Fruit fly (Drosophila melanogaster) whole organism, embryonic: ENCODE measurements around the gene CG9795.

Source experiments
- CG10209 ChIP-seq: fragments of 200-800 bp; sonication (Bioruptor generic); optimal IDR thresholded peaks from 3 replicates; lab custom pipeline; 2017; ENCODE audit warnings: missing biosample characterization, mild to moderate bottlenecking, missing genetic modification characterization, missing genetic modification reagents
- CG10462 ChIP-seq: fragments of 200-800 bp; sonication (Bioruptor generic); optimal IDR thresholded peaks from 2 replicates; lab custom pipeline; 2016; ENCODE audit warnings: missing biosample characterization, missing genetic modification characterization
- CG10543 ChIP-seq: fragments of 200-800 bp; sonication (Bioruptor generic); optimal IDR thresholded peaks from 3 replicates; lab custom pipeline; 2017; ENCODE audit warnings: missing biosample characterization, mild to moderate bottlenecking, missing genetic modification characterization, moderate library complexity
- CG10565 ChIP-seq: fragments of 200-800 bp; sonication (Bioruptor generic); optimal IDR thresholded peaks from 3 replicates; lab custom pipeline; 2016; ENCODE audit warnings: missing biosample characterization, mild to moderate bottlenecking, missing genetic modification characterization
- CG11723 ChIP-seq: fragments of 200-800 bp; sonication (Bioruptor generic); optimal IDR thresholded peaks from 2 replicates; lab custom pipeline; 2017; ENCODE audit warnings: missing biosample characterization, mild to moderate bottlenecking, missing genetic modification characterization
- CG12071 ChIP-seq: fragments of 200-800 bp; sonication (Bioruptor generic); optimal IDR thresholded peaks from 3 replicates; lab custom pipeline; 2018; ENCODE audit warnings: missing biosample characterization, mild to moderate bottlenecking, missing genetic modification characterization
- CG13123 ChIP-seq: fragments of 200-800 bp; sonication (Bioruptor generic); optimal IDR thresholded peaks from 2 replicates; lab custom pipeline; 2016; ENCODE audit warnings: missing biosample characterization, missing genetic modification characterization
- CG13296 ChIP-seq: fragments of 200-800 bp; sonication (Bioruptor generic); optimal IDR thresholded peaks from 3 replicates; lab custom pipeline; 2018; ENCODE audit warnings: missing biosample characterization, mild to moderate bottlenecking, missing genetic modification characterization
- CG13775 ChIP-seq: fragments of 200-800 bp; sonication (Bioruptor generic); optimal IDR thresholded peaks from 3 replicates; lab custom pipeline; 2017; ENCODE audit warnings: missing biosample characterization, mild to moderate bottlenecking, missing genetic modification characterization
- CG14014 ChIP-seq: fragments of 200-800 bp; sonication (Bioruptor generic); IDR thresholded peaks from 2 replicates; pipeline ENCODE4 v1.3.6; 2022; ENCODE audit warnings: missing biosample characterization, missing genetic modification characterization
- CG17385 ChIP-seq: fragments of 200-800 bp; sonication (Bioruptor generic); optimal IDR thresholded peaks from 3 replicates; lab custom pipeline; 2018; ENCODE audit warnings: missing biosample characterization, mild to moderate bottlenecking, missing genetic modification characterization
- CG17912 ChIP-seq: fragments of 200-800 bp; sonication (Bioruptor generic); optimal IDR thresholded peaks from 2 replicates; lab custom pipeline; 2018; ENCODE audit warnings: missing biosample characterization, mild to moderate bottlenecking, missing genetic modification characterization
- CG2116 ChIP-seq: fragments of 200-800 bp; sonication (Bioruptor generic); optimal IDR thresholded peaks from 3 replicates; lab custom pipeline; 2018; ENCODE audit warnings: missing biosample characterization, mild to moderate bottlenecking, missing genetic modification characterization
- CG4282 ChIP-seq: fragments of 200-800 bp; sonication (Bioruptor generic); optimal IDR thresholded peaks from 2 replicates; lab custom pipeline; 2016; ENCODE audit warnings: missing biosample characterization, missing genetic modification characterization
- CG4360 ChIP-seq: fragments of 200-800 bp; sonication (Bioruptor generic); IDR thresholded peaks from 2 replicates; pipeline ENCODE4 v1.3.6; 2022; ENCODE audit warnings: missing biosample characterization, missing genetic modification characterization
- CG6272 ChIP-seq: fragments of 200-800 bp; sonication (Bioruptor generic); IDR thresholded peaks from 2 replicates; pipeline ENCODE4 v1.3.6; 2022; ENCODE audit warnings: missing biosample characterization, missing genetic modification characterization
- CG6765 ChIP-seq: fragments of 200-800 bp; sonication (Bioruptor generic); optimal IDR thresholded peaks from 3 replicates; lab custom pipeline; 2017; ENCODE audit warnings: missing biosample characterization, mild to moderate bottlenecking, missing genetic modification characterization
- CG7271 ChIP-seq: fragments of 200-800 bp; sonication (Bioruptor generic); optimal IDR thresholded peaks from 2 replicates; lab custom pipeline; 2018; ENCODE audit warnings: missing biosample characterization, mild to moderate bottlenecking, missing genetic modification characterization, moderate library complexity
- CG7556 ChIP-seq: fragments of 200-800 bp; sonication (Bioruptor generic); optimal IDR thresholded peaks from 2 replicates; lab custom pipeline; 2017; ENCODE audit warnings: missing biosample characterization, mild to moderate bottlenecking, missing genetic modification characterization
- CG7928 ChIP-seq: fragments of 200-800 bp; sonication (Bioruptor generic); optimal IDR thresholded peaks from 2 replicates; lab custom pipeline; 2017; ENCODE audit warnings: missing biosample characterization, mild to moderate bottlenecking, missing genetic modification characterization
- CG9609 ChIP-seq: fragments of 200-800 bp; sonication (Bioruptor generic); optimal IDR thresholded peaks from 3 replicates; lab custom pipeline; 2016; ENCODE audit warnings: missing biosample characterization, missing genetic modification characterization
- CG9932 ChIP-seq: fragments of 200-800 bp; sonication (Bioruptor generic); IDR thresholded peaks from 2 replicates; pipeline ENCODE4 v1.3.6; 2022; ENCODE audit warnings: missing biosample characterization, missing genetic modification characterization
- H15 ChIP-seq: fragments of 200-800 bp; sonication (Bioruptor generic); IDR thresholded peaks from 3 replicates; pipeline ENCODE4 v1.3.6; 2022; ENCODE audit warnings: missing biosample characterization, missing genetic modification characterization
- HLH54F ChIP-seq: fragments of 200-800 bp; sonication (Bioruptor generic); optimal IDR thresholded peaks from 3 replicates; lab custom pipeline; 2016; ENCODE audit warnings: missing biosample characterization, missing genetic modification characterization
- Lim3 ChIP-seq: fragments of 200-800 bp; sonication (Bioruptor generic); IDR thresholded peaks from 2 replicates; pipeline ENCODE4 v1.3.6; 2022; ENCODE audit warnings: missing biosample characterization, missing genetic modification characterization
- Mad ChIP-seq: fragments of 200-800 bp; sonication (Bioruptor generic); optimal IDR thresholded peaks from 2 replicates; lab custom pipeline; 2016; ENCODE audit warnings: missing biosample characterization, missing genetic modification characterization
- Poxn ChIP-seq: fragments of 200-800 bp; sonication (Bioruptor generic); IDR thresholded peaks from 2 replicates; pipeline ENCODE4 v1.3.6; 2022; ENCODE audit warnings: missing biosample characterization, missing genetic modification characterization
- Side ChIP-seq: fragments of 200-800 bp; sonication (Bioruptor generic); optimal IDR thresholded peaks from 2 replicates; lab custom pipeline; 2016; ENCODE audit warnings: missing biosample characterization, missing genetic modification characterization
- Trl ChIP-seq, 3 experiments: fragments of >200 bp in 2 of 3; fragments of 200-800 bp in 1 of 3; sonication (Bioruptor generic) in 1 of 3; optimal IDR thresholded peaks; 2 replicates in 1 of 3; 3 replicates in 2 of 3; lab custom pipeline; 2016 to 2017; ENCODE audit warnings: missing biosample characterization in 1 of 3, missing genetic modification characterization in 1 of 3
- corto ChIP-seq: fragments of 200-800 bp; sonication (Bioruptor generic); optimal IDR thresholded peaks from 2 replicates; lab custom pipeline; 2016; ENCODE audit warnings: missing biosample characterization, mild to moderate bottlenecking, missing genetic modification characterization, moderate library complexity
- crol ChIP-seq: fragments of 200-800 bp; sonication (Bioruptor generic); IDR thresholded peaks from 2 replicates; pipeline ENCODE4 v1.3.6; 2022; ENCODE audit warnings: missing biosample characterization, missing genetic modification characterization
- emc ChIP-seq: fragments of 200-800 bp; sonication (Bioruptor generic); optimal IDR thresholded peaks from 2 replicates; lab custom pipeline; 2016; ENCODE audit warnings: missing biosample characterization, missing genetic modification characterization
- en ChIP-seq: fragments of 200-800 bp; sonication (Bioruptor generic); optimal IDR thresholded peaks from 2 replicates; lab custom pipeline; 2016; ENCODE audit warnings: missing biosample characterization, missing genetic modification characterization
- grn ChIP-seq: fragments of 200-800 bp; sonication (Bioruptor generic); optimal IDR thresholded peaks from 3 replicates; lab custom pipeline; 2017; ENCODE audit warnings: missing biosample characterization, missing genetic modification characterization
- gt ChIP-seq: fragments of 200-800 bp; sonication (Bioruptor generic); IDR thresholded peaks from 2 replicates; pipeline ENCODE4 v1.3.6; 2022; ENCODE audit warnings: missing biosample characterization, missing genetic modification characterization
- ind ChIP-seq: fragments of 200-800 bp; sonication (Bioruptor generic); optimal IDR thresholded peaks from 3 replicates; lab custom pipeline; 2016; ENCODE audit warnings: missing biosample characterization, missing genetic modification characterization
- inv ChIP-seq: fragments of 200-800 bp; sonication (Bioruptor generic); IDR thresholded peaks from 2 replicates; pipeline ENCODE4 v1.3.6; 2022; ENCODE audit warnings: missing biosample characterization, missing genetic modification characterization; ENCODE audit not compliant: partially characterized antibody
- lbe ChIP-seq: fragments of 200-800 bp; sonication (Bioruptor generic); optimal IDR thresholded peaks from 2 replicates; lab custom pipeline; 2016; ENCODE audit warnings: missing biosample characterization, mild to moderate bottlenecking, missing genetic modification characterization
- lola ChIP-seq, 3 experiments: fragments of >200 bp in 2 of 3; fragments of 200-800 bp in 1 of 3; sonication (Bioruptor generic) in 1 of 3; optimal IDR thresholded peaks; 2 replicates each; lab custom pipeline; 2017 to 2019; ENCODE audit warnings: missing biosample characterization in 3 of 3, missing genetic modification characterization in 3 of 3, mild to moderate bottlenecking in 1 of 3, moderate library complexity in 1 of 3
- nmo ChIP-seq: fragments of 200-800 bp; sonication (Bioruptor generic); optimal IDR thresholded peaks from 2 replicates; lab custom pipeline; 2018; ENCODE audit warnings: missing biosample characterization, mild to moderate bottlenecking, missing genetic modification characterization, moderate library complexity
- prd ChIP-seq, 3 experiments: fragments of >200 bp in 2 of 3; fragments of 200-800 bp in 1 of 3; sonication (Bioruptor generic) in 1 of 3; optimal IDR thresholded peaks in 2 of 3; IDR thresholded peaks in 1 of 3; 2 replicates in 2 of 3; 3 replicates in 1 of 3; pipeline versions ENCODE4 v1.3.6 to Lab custom; 2017 to 2022; ENCODE audit warnings: missing biosample characterization in 1 of 3, missing genetic modification characterization in 1 of 3
- sens-2 ChIP-seq: fragments of 200-800 bp; sonication (Bioruptor generic); IDR thresholded peaks from 2 replicates; pipeline ENCODE4 v1.3.6; 2022; ENCODE audit warnings: missing biosample characterization, missing genetic modification characterization
- slou ChIP-seq: fragments of 200-800 bp; sonication (Bioruptor generic); optimal IDR thresholded peaks from 3 replicates; lab custom pipeline; 2016; ENCODE audit warnings: missing biosample characterization, missing genetic modification characterization
- sqz ChIP-seq: fragments of 200-800 bp; sonication (Bioruptor generic); optimal IDR thresholded peaks from 3 replicates; lab custom pipeline; 2018; ENCODE audit warnings: missing biosample characterization, mild to moderate bottlenecking, missing genetic modification characterization
- sug ChIP-seq: fragments of 200-800 bp; optimal IDR thresholded peaks from 2 replicates; lab custom pipeline; 2019; ENCODE audit warnings: missing biosample characterization, mild to moderate bottlenecking, missing genetic modification characterization, moderate library complexity
- tgo ChIP-seq: fragments of 200-800 bp; sonication (Bioruptor generic); IDR thresholded peaks from 3 replicates; pipeline ENCODE4 v1.3.6; 2022; ENCODE audit warnings: missing biosample characterization, missing genetic modification characterization
- tio ChIP-seq: fragments of 200-800 bp; sonication (Bioruptor generic); optimal IDR thresholded peaks from 2 replicates; lab custom pipeline; 2017; ENCODE audit warnings: missing biosample characterization, missing genetic modification characterization, inconsistent platforms
- toy ChIP-seq: fragments of 200-800 bp; sonication (Bioruptor generic); IDR thresholded peaks from 2 replicates; pipeline ENCODE4 v1.3.6; 2022; ENCODE audit warnings: missing biosample characterization, missing genetic modification characterization
- tup ChIP-seq: fragments of 200-800 bp; sonication (Bioruptor generic); optimal IDR thresholded peaks from 2 replicates; lab custom pipeline; 2016; ENCODE audit warnings: missing biosample characterization, mild to moderate bottlenecking, missing genetic modification characterization, moderate library complexity
- usp ChIP-seq: fragments of >200 bp; optimal IDR thresholded peaks from 2 replicates; lab custom pipeline; 2017; ENCODE audit warnings: missing biosample characterization, missing genetic modification characterization
- yki ChIP-seq: fragments of >200 bp; optimal IDR thresholded peaks from 3 replicates; lab custom pipeline; 2018
- zf30C ChIP-seq: fragments of 200-800 bp; sonication (Bioruptor generic); optimal IDR thresholded peaks from 3 replicates; lab custom pipeline; 2018; ENCODE audit warnings: missing biosample characterization, mild to moderate bottlenecking, missing genetic modification characterization

CG9795 gene

DNA sequence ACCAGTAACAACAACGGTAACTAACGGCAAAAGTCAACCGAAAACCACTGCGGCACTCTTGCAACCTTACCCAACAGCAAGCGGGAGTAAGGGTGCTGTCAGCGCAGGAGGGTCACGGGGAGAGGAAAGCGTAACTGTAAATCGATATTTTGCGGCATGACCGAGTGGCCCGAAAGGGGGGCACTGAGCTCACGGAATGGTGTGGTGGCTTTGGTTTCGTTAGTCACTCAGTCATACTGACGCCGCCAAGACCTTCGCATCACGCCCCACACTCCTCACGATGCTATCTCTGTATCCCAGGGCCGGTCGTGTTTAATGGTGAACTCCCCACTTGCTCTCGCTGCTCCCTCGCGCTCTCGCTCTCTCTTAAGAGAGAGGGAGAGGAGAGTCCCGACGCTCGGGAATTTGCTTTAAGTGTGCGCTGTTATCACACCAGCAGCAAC lies 41.2 kb downstream of the CG9795 start (continued):
- TF ChIP-seq Poxn, result no peak
- TF ChIP-seq CG13775, result no peak
- no peak for TF ChIP-seq slou (GFP tag; lab: Kevin White, UChicago)
- no peak for TF ChIP-seq CG10565 (GFP tag; lab: Kevin White, UChicago)
- TF ChIP-seq corto (GFP tag; lab: Kevin White, UChicago), result no peak
- peak; percentile 51 for TF ChIP-seq grn (GFP tag; lab: Kevin White, UChicago)
- TF ChIP-seq CG4282 (GFP tag; lab: Kevin White, UChicago), result no peak
- peak; percentile 55 for TF ChIP-seq CG6765 (GFP tag; lab: Kevin White, UChicago)
- no peak for TF ChIP-seq Lim3
- TF ChIP-seq HLH54F (GFP tag; lab: Kevin White, UChicago), result no peak
- TF ChIP-seq CG7928, result no peak
- TF ChIP-seq sqz (GFP tag; lab: Kevin White, UChicago), result no peak
- no peak for TF ChIP-seq tio (GFP tag; lab: Kevin White, UChicago)
- no peak for TF ChIP-seq CG14014 (GFP tag; lab: Robert Waterston, UW)
- no peak for TF ChIP-seq lbe (GFP tag; lab: Kevin White, UChicago)
- TF ChIP-seq tgo (GFP tag; lab: Robert Waterston, UW), result no peak
- TF ChIP-seq nmo (GFP tag; lab: Kevin White, UChicago), result no peak
- no peak for TF ChIP-seq Side (GFP tag; lab: Kevin White, UChicago)
- no peak for TF ChIP-seq sens-2 (GFP tag; lab: Robert Waterston, UW)
- no peak for TF ChIP-seq CG13296
- no peak for TF ChIP-seq CG10209 (GFP tag; lab: Kevin White, UChicago)
- no peak for TF ChIP-seq inv (GFP tag; lab: Robert Waterston, UW)
- no peak for TF ChIP-seq CG6272
- TF ChIP-seq CG7556, result no peak
- no peak for TF ChIP-seq CG11723 (GFP tag; lab: Kevin White, UChicago)
- TF ChIP-seq tup (GFP tag; lab: Kevin White, UChicago), result no peak
- no peak for TF ChIP-seq ind (GFP tag; lab: Kevin White, UChicago)
- TF ChIP-seq Trl (optimal IDR thresholded peaks at IDR 0.05; lab: Kevin White, UChicago), result peak; percentile 71 to 77
- no peak for TF ChIP-seq Trl (GFP tag; optimal IDR thresholded peaks at IDR 0.05; lab: Kevin White, UChicago)
- peak; percentile 91 for TF ChIP-seq crol (GFP tag; lab: Robert Waterston, UW)
- TF ChIP-seq CG2116, result no peak
- TF ChIP-seq CG7271, result no peak
- TF ChIP-seq CG10462 (GFP tag; lab: Kevin White, UChicago), result no peak
- peak; percentile 27 for TF ChIP-seq yki (lab: Kevin White, UChicago)
- no peak for TF ChIP-seq emc
- TF ChIP-seq CG17385 (GFP tag; lab: Kevin White, UChicago), result no peak
- peak; percentile 72 for TF ChIP-seq CG10543 (GFP tag; lab: Kevin White, UChicago)
- no peak for TF ChIP-seq lola (GFP tag; optimal IDR thresholded peaks at IDR 0.05; lab: Kevin White, UChicago)
- TF ChIP-seq Mad (GFP tag; lab: Kevin White, UChicago), result no peak
- TF ChIP-seq usp (GFP tag; lab: Kevin White, UChicago), result no peak
- no peak for TF ChIP-seq zf30C (GFP tag; lab: Kevin White, UChicago)
- no peak for TF ChIP-seq CG13123 (GFP tag; lab: Kevin White, UChicago)
- no peak for TF ChIP-seq sug (tag; lab: Kevin White, UChicago)
- TF ChIP-seq CG4360 (GFP tag; lab: Robert Waterston, UW), result peak; percentile 52; the same call in 1 of the 2 replicates
- TF ChIP-seq H15 (GFP tag; lab: Robert Waterston, UW), result no peak
- TF ChIP-seq gt (GFP tag; lab: Robert Waterston, UW), result no peak
- TF ChIP-seq CG9932, result no peak
- TF ChIP-seq CG9609 (GFP tag; lab: Kevin White, UChicago), result no peak
- TF ChIP-seq en (GFP tag; lab: Kevin White, UChicago), result no peak
- TF ChIP-seq CG12071 (GFP tag; lab: Kevin White, UChicago), result peak; percentile 27
- TF ChIP-seq CG17912 (GFP tag; lab: Kevin White, UChicago), result no peak
- TF ChIP-seq toy (GFP tag; lab: Robert Waterston, UW), result no peak
- TF ChIP-seq prd (optimal IDR thresholded peaks at IDR 0.05; lab: Kevin White, UChicago), result no peak
- TF ChIP-seq prd (GFP tag; IDR thresholded peaks at IDR 0.05; lab: Robert Waterston, UW), result no peak
